Worm (Caenorhabditis elegans) whole organism, L2 larva: Measurements from ENCODE around the gene C34E10.10.

ENCODE experiments used
- C34F6.9 ChIP-seq: fragments of 150-350 bp; optimal IDR thresholded peaks from 2 replicates; lab custom pipeline; 2014; ENCODE audit warnings: missing biosample characterization, missing genetic modification characterization
- F13H6.1 ChIP-seq: sonication (generic microtip); optimal IDR thresholded peaks from 2 replicates; lab custom pipeline; 2016; ENCODE audit warnings: missing genetic modification characterization, missing compliant biosample characterization
- Y55F3AM.14 ChIP-seq: fragments of 200-800 bp; sonication (Bioruptor generic); optimal IDR thresholded peaks from 2 replicates; lab custom pipeline; 2018; ENCODE audit warnings: mild to moderate bottlenecking, missing genetic modification characterization, missing compliant biosample characterization
- ZK546.5 ChIP-seq: sonication (generic microtip); optimal IDR thresholded peaks from 2 replicates; lab custom pipeline; 2017; ENCODE audit warnings: missing biosample characterization, missing genetic modification characterization
- alr-1 ChIP-seq: fragments of 150-350 bp; optimal IDR thresholded peaks from 2 replicates; lab custom pipeline; 2014; ENCODE audit warnings: missing biosample characterization, missing genetic modification characterization
- aly-2 ChIP-seq: fragments of 150-350 bp; optimal IDR thresholded peaks from 2 replicates; lab custom pipeline; 2014; ENCODE audit warnings: missing biosample characterization, missing genetic modification characterization
- ama-1 ChIP-seq: fragments of 150-350 bp; optimal IDR thresholded peaks from 2 replicates; lab custom pipeline; 2018; ENCODE audit warnings: inconsistent platforms
- blmp-1 ChIP-seq: sonication (generic microtip); optimal IDR thresholded peaks from 2 replicates; lab custom pipeline; 2017; ENCODE audit warnings: missing genetic modification characterization, mild to moderate bottlenecking, missing compliant biosample characterization, antibody characterized with exemption, moderate library complexity; ENCODE audit not compliant: insufficient read depth
- ceh-16 ChIP-seq: fragments of 150-350 bp; optimal IDR thresholded peaks from 2 replicates; lab custom pipeline; 2014; ENCODE audit warnings: missing biosample characterization, missing genetic modification characterization
- ceh-82 ChIP-seq: fragments of 150-350 bp; optimal IDR thresholded peaks from 2 replicates; lab custom pipeline; 2014; ENCODE audit warnings: missing biosample characterization, missing genetic modification characterization
- egl-27 ChIP-seq: sonication (generic microtip); optimal IDR thresholded peaks from 3 replicates; lab custom pipeline; 2017; ENCODE audit warnings: missing biosample characterization, missing genetic modification reagents, missing genetic modification characterization
- elt-1 ChIP-seq: fragments of 150-350 bp; optimal IDR thresholded peaks from 2 replicates; lab custom pipeline; 2014; ENCODE audit warnings: missing biosample characterization, missing genetic modification characterization
- fos-1 ChIP-seq: fragments of 150-350 bp; optimal IDR thresholded peaks from 2 replicates; lab custom pipeline; 2014; ENCODE audit warnings: missing biosample characterization, missing genetic modification characterization
- lin-13 ChIP-seq: fragments of 150-350 bp; optimal IDR thresholded peaks from 2 replicates; lab custom pipeline; 2014; ENCODE audit warnings: missing biosample characterization, missing genetic modification reagents, missing genetic modification characterization
- lin-39 ChIP-seq: fragments of 150-350 bp; optimal IDR thresholded peaks from 2 replicates; lab custom pipeline; 2014; ENCODE audit warnings: missing biosample characterization, missing genetic modification reagents, missing genetic modification characterization
- mab-5 ChIP-seq: fragments of 150-350 bp; optimal IDR thresholded peaks from 2 replicates; lab custom pipeline; 2014; ENCODE audit warnings: missing biosample characterization, missing genetic modification characterization
- mbf-1 ChIP-seq: sonication (generic microtip); optimal IDR thresholded peaks from 2 replicates; lab custom pipeline; 2017; ENCODE audit warnings: missing biosample characterization, missing genetic modification characterization
- mdl-1 ChIP-seq, 2 experiments: fragments of 150-350 bp in 1 of 2; sonication (generic microtip) in 1 of 2; optimal IDR thresholded peaks; 2 replicates each; lab custom pipeline; 2017; ENCODE audit warnings: missing biosample characterization in 2 of 2, missing genetic modification characterization in 2 of 2
- nhr-11 ChIP-seq: fragments of 150-350 bp; optimal IDR thresholded peaks from 2 replicates; lab custom pipeline; 2014; ENCODE audit warnings: missing biosample characterization, missing genetic modification characterization
- nhr-12 ChIP-seq: fragments of 150-350 bp; optimal IDR thresholded peaks from 2 replicates; lab custom pipeline; 2014; ENCODE audit warnings: missing biosample characterization, missing genetic modification characterization
- nhr-129 ChIP-seq: fragments of 150-350 bp; optimal IDR thresholded peaks from 2 replicates; lab custom pipeline; 2014; ENCODE audit warnings: missing biosample characterization, missing genetic modification characterization
- nhr-6 ChIP-seq: fragments of 150-350 bp; optimal IDR thresholded peaks from 2 replicates; lab custom pipeline; 2014; ENCODE audit warnings: missing biosample characterization, missing genetic modification characterization
- peb-1 ChIP-seq: fragments of 150-350 bp; optimal IDR thresholded peaks from 2 replicates; lab custom pipeline; 2014; ENCODE audit warnings: missing biosample characterization, missing genetic modification characterization
- skn-1 ChIP-seq: sonication (generic microtip); optimal IDR thresholded peaks from 2 replicates; lab custom pipeline; 2017; ENCODE audit warnings: missing biosample characterization, missing genetic modification characterization
- sma-3 ChIP-seq: sonication (generic microtip); optimal IDR thresholded peaks from 2 replicates; lab custom pipeline; 2016; ENCODE audit warnings: missing genetic modification reagents, missing genetic modification characterization, missing compliant biosample characterization
- sma-9 ChIP-seq, 2 experiments: fragments of 150-350 bp in 1 of 2; sonication (generic microtip) in 1 of 2; optimal IDR thresholded peaks; 2 replicates each; lab custom pipeline; 2014 to 2016; ENCODE audit warnings: missing genetic modification characterization in 2 of 2, mild to moderate bottlenecking in 1 of 2, missing biosample characterization in 1 of 2, missing compliant biosample characterization in 1 of 2, missing genetic modification reagents in 1 of 2, moderate library complexity in 1 of 2
- snpc-4 ChIP-seq: fragments of 150-350 bp; optimal IDR thresholded peaks from 2 replicates; lab custom pipeline; 2014; ENCODE audit warnings: missing biosample characterization, missing genetic modification characterization
- unc-39 ChIP-seq: fragments of 150-350 bp; optimal IDR thresholded peaks from 2 replicates; lab custom pipeline; 2014; ENCODE audit warnings: missing biosample characterization, missing genetic modification characterization
- unc-55 ChIP-seq: fragments of 150-350 bp; sonication (generic microtip); optimal IDR thresholded peaks from 3 replicates; lab custom pipeline; 2014; ENCODE audit warnings: missing biosample characterization, missing genetic modification reagents, missing genetic modification characterization
- unc-62 ChIP-seq: fragments of 150-350 bp; optimal IDR thresholded peaks from 2 replicates; lab custom pipeline; 2014; ENCODE audit warnings: missing biosample characterization, missing genetic modification reagents, missing genetic modification characterization
- zag-1 ChIP-seq: fragments of 150-350 bp; optimal IDR thresholded peaks from 2 replicates; lab custom pipeline; 2014; ENCODE audit warnings: missing biosample characterization, missing genetic modification characterization
- ztf-1 ChIP-seq: fragments of 200-800 bp; sonication (Bioruptor generic); conservative IDR thresholded peaks from 2 replicates; pipeline ENCODE4 v1.3.6; 2022; ENCODE audit warnings: missing genetic modification characterization, missing compliant biosample characterization

The C34E10.10 gene

DNA sequence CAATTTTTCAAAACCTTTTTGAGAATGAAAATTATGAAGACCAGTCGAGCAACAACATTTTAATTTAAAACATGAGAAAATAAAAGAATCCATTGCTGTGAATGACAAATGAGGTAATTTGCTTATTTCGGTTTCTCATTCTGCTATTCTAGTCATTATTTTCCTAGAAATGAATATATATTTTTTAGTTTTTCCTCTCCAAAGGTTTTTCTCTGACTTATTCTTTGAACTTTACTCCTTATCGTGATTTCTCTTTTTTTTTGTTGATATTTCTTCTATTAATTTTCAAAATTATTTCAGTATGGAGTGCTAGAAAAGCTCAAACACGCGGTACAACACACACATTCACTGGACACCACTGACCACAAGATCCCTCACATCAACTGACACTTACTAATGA, 42.1 kb downstream of the C34E10.10 start, which contains the start of gene pup-2:
TSS of gene pup-2 (plus strand) at position 301 of the 400 bp plus-strand sequence.
- TF ChIP-seq mdl-1 (tag; optimal IDR thresholded peaks at IDR 0.05; lab: Kevin White, UChicago) (no peak), nhr-129 (tag; lab: Kevin White, UChicago) (no peak), lin-39 (no peak)

DNA sequence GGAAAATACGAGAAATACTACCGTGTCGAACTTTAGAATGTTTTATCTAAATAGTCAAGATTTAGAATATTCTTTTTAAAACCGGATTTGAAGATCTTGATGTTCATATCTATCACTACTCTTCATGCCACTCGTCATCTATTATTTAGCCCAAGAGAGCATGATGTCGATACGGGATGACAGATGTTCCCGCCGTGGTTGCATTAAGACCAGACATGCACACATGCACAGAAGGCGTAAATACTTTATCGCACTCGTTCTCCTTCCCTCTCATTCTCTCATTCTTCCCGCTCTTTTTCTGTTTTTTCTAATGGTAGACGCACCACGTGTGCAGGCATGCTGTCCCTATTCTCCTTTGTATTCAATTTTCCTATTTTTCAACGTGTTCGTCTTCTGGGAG, 44.3 kb downstream of the C34E10.10 start:
- TF ChIP-seq lin-39 (no peak), nhr-129 (tag; lab: Kevin White, UChicago) (peak; percentile 36), unc-55 (peak; percentile 3)

DNA sequence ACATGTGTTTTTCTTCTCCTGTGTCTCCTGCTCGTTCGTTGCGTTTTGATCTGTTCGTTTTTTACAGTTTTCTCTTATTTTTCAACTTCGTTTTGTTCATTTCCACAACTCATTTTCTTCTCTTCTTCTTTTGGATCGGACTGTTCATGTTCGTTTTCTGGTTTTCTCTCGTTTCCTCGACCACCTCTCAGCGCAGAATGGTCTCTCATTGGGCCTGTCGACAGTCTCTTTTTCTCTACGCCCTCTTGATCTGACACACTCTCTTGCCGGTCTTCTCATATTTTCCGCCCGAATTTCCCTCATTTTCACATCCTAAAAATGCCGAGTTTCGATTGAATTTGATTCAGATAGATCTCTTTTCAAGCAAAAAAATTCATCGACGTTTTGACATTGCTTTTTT, 46.0 kb downstream of the C34E10.10 start:
- TF ChIP-seq zag-1 (tag; lab: Kevin White, UChicago) = no peak
- no peak for TF ChIP-seq ceh-82 (tag; lab: Kevin White, UChicago)
- TF ChIP-seq C34F6.9 = no peak
- TF ChIP-seq ceh-16 (tag; lab: Kevin White, UChicago) = no peak
- no peak for TF ChIP-seq ztf-1 (GFP tag; lab: Robert Waterston, UW)
- no peak for TF ChIP-seq F13H6.1
- no peak for TF ChIP-seq nhr-11 (tag; lab: Kevin White, UChicago)
- TF ChIP-seq sma-3 (GFP tag; lab: Kevin White, UChicago) = no peak
- TF ChIP-seq blmp-1 (tag; lab: Kevin White, UChicago) = no peak
- TF ChIP-seq skn-1 (tag; lab: Kevin White, UChicago) = no peak
- no peak for TF ChIP-seq snpc-4 (tag; lab: Kevin White, UChicago)
- TF ChIP-seq sma-9 (GFP tag; optimal IDR thresholded peaks at IDR 0.05; lab: Kevin White, UChicago) = no peak
- no peak for TF ChIP-seq sma-9 (tag; optimal IDR thresholded peaks at IDR 0.05; lab: Kevin White, UChicago)
- TF ChIP-seq fos-1 (tag; lab: Kevin White, UChicago) = no peak
- no peak for TF ChIP-seq mbf-1
- TF ChIP-seq ZK546.5 (tag; lab: Kevin White, UChicago) = no peak
- no peak for TF ChIP-seq nhr-129 (tag; lab: Kevin White, UChicago)
- TF ChIP-seq nhr-6 (tag; lab: Kevin White, UChicago) = no peak
- no peak for TF ChIP-seq ama-1 (lab: Kevin White, UChicago)

DNA sequence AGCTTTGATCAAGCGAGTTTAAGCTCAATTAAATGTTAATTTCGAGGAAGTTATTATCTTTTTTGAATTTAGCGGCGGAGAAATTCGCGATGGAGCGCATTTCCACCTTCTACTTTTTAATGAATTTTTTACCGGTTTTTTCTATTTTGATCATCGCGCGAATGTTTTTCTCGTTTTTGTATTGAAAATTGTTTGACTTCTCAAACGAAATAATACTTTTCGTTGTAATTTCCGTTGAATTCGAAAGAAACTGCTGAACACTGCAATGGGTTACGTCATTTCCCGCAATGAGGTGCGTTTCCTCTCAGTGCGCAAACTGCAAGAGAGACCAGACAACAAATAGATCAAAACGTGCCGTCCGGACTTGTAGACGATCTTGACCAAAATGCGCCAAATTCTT, 46.5 kb downstream of the C34E10.10 start:
- peak; percentile 42 for TF ChIP-seq nhr-129 (tag; lab: Kevin White, UChicago)
- TF ChIP-seq unc-39 (tag; lab: Kevin White, UChicago) = no peak
- TF ChIP-seq peb-1 = no peak
- no peak for TF ChIP-seq elt-1 (tag; lab: Kevin White, UChicago)
- TF ChIP-seq egl-27 (tag; lab: Kevin White, UChicago) = no peak
- peak; percentile 22 for TF ChIP-seq fos-1 (tag; lab: Kevin White, UChicago)
- no peak for TF ChIP-seq lin-13 (GFP tag; lab: Kevin White, UChicago)
- no peak for TF ChIP-seq F13H6.1
- no peak for TF ChIP-seq snpc-4 (tag; lab: Kevin White, UChicago)
- TF ChIP-seq alr-1 (tag; lab: Kevin White, UChicago) = no peak
- TF ChIP-seq nhr-12 (tag; lab: Kevin White, UChicago) = no peak
- TF ChIP-seq Y55F3AM.14 (GFP tag; lab: Kevin White, UChicago) = no peak
- no peak for TF ChIP-seq sma-3 (GFP tag; lab: Kevin White, UChicago)
- no peak for TF ChIP-seq ceh-16 (tag; lab: Kevin White, UChicago)
- no peak for TF ChIP-seq unc-55

DNA sequence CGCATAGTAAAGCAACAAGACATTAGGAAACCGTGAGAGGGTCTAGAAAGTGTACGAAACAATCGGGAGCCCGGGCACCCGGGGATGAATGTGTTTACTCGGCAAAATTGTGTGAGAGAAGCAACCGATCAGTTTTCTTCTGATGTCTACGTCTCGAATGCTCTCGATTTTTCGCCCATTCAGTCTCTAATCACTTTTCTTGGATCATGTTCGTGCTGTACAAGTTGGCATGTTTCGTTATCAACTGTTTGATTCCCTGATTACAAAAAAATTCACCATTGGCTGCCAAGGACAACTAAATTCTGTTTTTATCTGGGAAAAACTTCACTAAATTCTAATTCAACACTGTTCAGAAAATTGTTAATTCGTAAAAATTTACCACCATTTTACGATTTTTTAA, 47.1 kb downstream of the C34E10.10 start:
- TF ChIP-seq nhr-11 (tag; lab: Kevin White, UChicago) = no peak
- TF ChIP-seq fos-1 (tag; lab: Kevin White, UChicago) = peak; percentile 51
- TF ChIP-seq nhr-129 (tag; lab: Kevin White, UChicago) = peak; percentile 33

DNA sequence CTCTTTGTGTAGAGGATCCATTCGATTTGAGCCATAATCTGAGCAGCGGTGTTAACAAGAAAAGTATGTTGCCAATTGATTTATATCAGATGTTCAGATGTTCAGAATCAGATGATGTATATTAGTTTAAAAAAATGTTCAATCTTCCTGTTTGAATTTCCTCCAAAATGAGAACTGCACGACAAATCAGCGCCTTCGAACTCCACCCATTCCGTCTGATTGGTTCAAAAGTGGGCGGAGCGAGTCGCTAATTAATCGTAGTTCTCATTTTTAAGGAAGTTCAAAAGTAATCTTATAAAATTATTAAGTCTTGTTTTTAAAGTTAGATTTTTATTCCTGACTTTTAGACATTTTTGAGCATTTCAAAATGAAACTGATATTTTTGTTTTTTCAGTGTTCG, 48.5 kb downstream of the C34E10.10 start:
- TF ChIP-seq aly-2 (tag; lab: Kevin White, UChicago) (no peak), ceh-82 (tag; lab: Kevin White, UChicago) (no peak), skn-1 (tag; lab: Kevin White, UChicago) (no peak), egl-27 (tag; lab: Kevin White, UChicago) (no peak), ZK546.5 (tag; lab: Kevin White, UChicago) (no peak), nhr-12 (tag; lab: Kevin White, UChicago) (no peak), mab-5 (tag; lab: Kevin White, UChicago) (no peak), F13H6.1 (no peak), unc-62 (GFP tag; lab: Kevin White, UChicago) (no peak)
